Worm (Caenorhabditis elegans) whole organism, late embryonic: ENCODE measurements around the gene cysl-4.

Source experiments
- C08G9.2 ChIP-seq: sonication (generic microtip); optimal IDR thresholded peaks from 2 replicates; lab custom pipeline; 2016; ENCODE audit warnings: mild to moderate bottlenecking, missing genetic modification characterization, moderate library complexity, missing compliant biosample characterization
- K02D7.2 ChIP-seq: sonication (generic microtip); optimal IDR thresholded peaks from 2 replicates; lab custom pipeline; 2017; ENCODE audit warnings: mild to moderate bottlenecking, missing genetic modification characterization, missing compliant biosample characterization
- K09A11.1 ChIP-seq: sonication (generic microtip); optimal IDR thresholded peaks from 2 replicates; lab custom pipeline; 2017; ENCODE audit warnings: antibody characterized with exemption, mild to moderate bottlenecking, missing genetic modification characterization, missing compliant biosample characterization; ENCODE audit not compliant: insufficient read depth
- T23F11.4 ChIP-seq: fragments of 200-800 bp; sonication (Bioruptor generic); optimal IDR thresholded peaks from 2 replicates; lab custom pipeline; 2018; ENCODE audit warnings: mild to moderate bottlenecking, missing genetic modification characterization, missing compliant biosample characterization
- ama-1 ChIP-seq: fragments of 150-350 bp; optimal IDR thresholded peaks from 2 replicates; lab custom pipeline; 2014
- ceh-19 ChIP-seq: fragments of 200-800 bp; sonication (Bioruptor generic); optimal IDR thresholded peaks from 2 replicates; lab custom pipeline; 2018; ENCODE audit warnings: mild to moderate bottlenecking, missing genetic modification characterization, missing compliant biosample characterization
- ceh-22 ChIP-seq: sonication (generic microtip); optimal IDR thresholded peaks from 2 replicates; lab custom pipeline; 2017; ENCODE audit warnings: missing biosample characterization, missing genetic modification characterization
- ceh-24 ChIP-seq: sonication (generic microtip); optimal IDR thresholded peaks from 2 replicates; lab custom pipeline; 2016; ENCODE audit warnings: mild to moderate bottlenecking, missing genetic modification characterization, missing compliant biosample characterization
- ceh-31 ChIP-seq: sonication (generic microtip); optimal IDR thresholded peaks from 2 replicates; lab custom pipeline; 2016; ENCODE audit warnings: missing genetic modification characterization, missing compliant biosample characterization
- ceh-34 ChIP-seq: sonication (generic microtip); optimal IDR thresholded peaks from 2 replicates; lab custom pipeline; 2016; ENCODE audit warnings: mild to moderate bottlenecking, missing genetic modification characterization, missing compliant biosample characterization
- ceh-45 ChIP-seq: fragments of 200-800 bp; sonication (Bioruptor generic); IDR thresholded peaks from 2 replicates; pipeline ENCODE4 v1.3.6; 2022; ENCODE audit warnings: missing genetic modification reagents, missing genetic modification characterization, missing compliant biosample characterization
- ceh-48 ChIP-seq: sonication (generic microtip); optimal IDR thresholded peaks from 2 replicates; lab custom pipeline; 2016; ENCODE audit warnings: missing genetic modification characterization, inconsistent platforms, missing compliant biosample characterization
- dve-1 ChIP-seq: sonication (generic microtip); optimal IDR thresholded peaks from 2 replicates; lab custom pipeline; 2017; ENCODE audit warnings: antibody characterized with exemption, mild to moderate bottlenecking, missing genetic modification characterization, missing compliant biosample characterization
- ets-4 ChIP-seq: sonication (generic microtip); optimal IDR thresholded peaks from 2 replicates; lab custom pipeline; 2016; ENCODE audit warnings: missing genetic modification characterization, missing compliant biosample characterization
- fkh-6 ChIP-seq: sonication (generic microtip); optimal IDR thresholded peaks from 2 replicates; lab custom pipeline; 2016; ENCODE audit warnings: missing genetic modification characterization, missing compliant biosample characterization
- gmeb-2 ChIP-seq: sonication (generic microtip); optimal IDR thresholded peaks from 2 replicates; lab custom pipeline; 2016; ENCODE audit warnings: missing genetic modification characterization, inconsistent platforms, missing compliant biosample characterization
- hlh-13 ChIP-seq: fragments of 200-800 bp; sonication (Bioruptor generic); optimal IDR thresholded peaks from 2 replicates; lab custom pipeline; 2018; ENCODE audit warnings: mild to moderate bottlenecking, missing genetic modification characterization, missing compliant biosample characterization
- hlh-30 ChIP-seq: sonication (generic microtip); optimal IDR thresholded peaks from 2 replicates; lab custom pipeline; 2017; ENCODE audit warnings: antibody characterized with exemption, missing genetic modification characterization, missing compliant biosample characterization; ENCODE audit not compliant: insufficient read depth
- hlh-6 ChIP-seq: sonication (generic microtip); optimal IDR thresholded peaks from 2 replicates; lab custom pipeline; 2016; ENCODE audit warnings: missing genotype, missing genetic modification characterization, missing compliant biosample characterization
- hlh-8 ChIP-seq: sonication (generic microtip); optimal IDR thresholded peaks from 2 replicates; lab custom pipeline; 2016; ENCODE audit warnings: missing genotype, missing genetic modification characterization, missing compliant biosample characterization
- lim-6 ChIP-seq: sonication (generic microtip); optimal IDR thresholded peaks from 2 replicates; lab custom pipeline; 2016; ENCODE audit warnings: missing genetic modification characterization, missing compliant biosample characterization
- lin-11 ChIP-seq: fragments of 200-800 bp; sonication (Bioruptor generic); optimal IDR thresholded peaks from 2 replicates; lab custom pipeline; 2018; ENCODE audit warnings: mild to moderate bottlenecking, missing genetic modification characterization, missing compliant biosample characterization
- madf-2 ChIP-seq: sonication (generic microtip); optimal IDR thresholded peaks from 2 replicates; lab custom pipeline; 2017; ENCODE audit warnings: missing genetic modification characterization, missing compliant biosample characterization
- nfya-1 ChIP-seq: sonication (generic microtip); optimal IDR thresholded peaks from 2 replicates; lab custom pipeline; 2017; ENCODE audit warnings: missing genetic modification characterization, mild to moderate bottlenecking, missing compliant biosample characterization, antibody characterized with exemption, moderate library complexity
- odd-2 ChIP-seq: sonication (generic microtip); optimal IDR thresholded peaks from 2 replicates; lab custom pipeline; 2017; ENCODE audit warnings: antibody characterized with exemption, mild to moderate bottlenecking, missing genetic modification characterization, missing compliant biosample characterization
- pax-1 ChIP-seq: fragments of 150-350 bp; optimal IDR thresholded peaks from 2 replicates; lab custom pipeline; 2014; ENCODE audit warnings: missing biosample characterization, missing genetic modification characterization
- pha-2 ChIP-seq: sonication (generic microtip); optimal IDR thresholded peaks from 2 replicates; lab custom pipeline; 2017; ENCODE audit warnings: mild to moderate bottlenecking, missing genetic modification characterization, missing compliant biosample characterization
- pqm-1 ChIP-seq: sonication (generic microtip); optimal IDR thresholded peaks from 2 replicates; lab custom pipeline; 2016; ENCODE audit warnings: missing genetic modification characterization, missing compliant biosample characterization
- sdc-2 ChIP-seq: sonication (generic microtip); optimal IDR thresholded peaks from 2 replicates; lab custom pipeline; 2016; ENCODE audit warnings: missing genotype, missing genetic modification characterization, missing compliant biosample characterization
- sox-2 ChIP-seq: fragments of 200-800 bp; sonication (Bioruptor generic); IDR thresholded peaks from 2 replicates; pipeline ENCODE4 v1.3.6; 2022; ENCODE audit warnings: missing genetic modification reagents, missing genetic modification characterization, missing compliant biosample characterization
- ttx-3 ChIP-seq: sonication (generic microtip); optimal IDR thresholded peaks from 2 replicates; lab custom pipeline; 2016; ENCODE audit warnings: missing genetic modification reagents, missing genetic modification characterization, missing compliant biosample characterization
- unc-3 ChIP-seq, 2 experiments: fragments of 200-800 bp in 1 of 2; sonication (Bioruptor generic) in 1 of 2; sonication (generic microtip) in 1 of 2; conservative IDR thresholded peaks in 1 of 2; optimal IDR thresholded peaks in 1 of 2; 2 replicates each; pipeline versions ENCODE4 v1.3.6 to Lab custom; 2016 to 2022; ENCODE audit warnings: missing compliant biosample characterization in 2 of 2, missing genetic modification characterization in 2 of 2, missing genetic modification reagents in 1 of 2
- unc-86 ChIP-seq: sonication (generic microtip); optimal IDR thresholded peaks from 2 replicates; lab custom pipeline; 2016; ENCODE audit warnings: missing genetic modification characterization, missing compliant biosample characterization

Gene cysl-4

ce11 chrV:2004229-2004628 is 530 bp upstream of the cysl-4 start, which contains the start of gene clec-206:
Gene clec-206, minus strand, starts transcription at chrV:2004329.
- TF ChIP-seq unc-3 (GFP tag; conservative IDR thresholded peaks at IDR 0.05; lab: Robert Waterston, UW) (no peak), unc-3 (tag; optimal IDR thresholded peaks at IDR 0.05; lab: Kevin White, UChicago) (no peak), K02D7.2 (tag; lab: Kevin White, UChicago) (no peak), lim-6 (tag; lab: Kevin White, UChicago) (no peak), hlh-13 (GFP tag; lab: Kevin White, UChicago) (no peak), pha-2 (tag; lab: Kevin White, UChicago) (no peak), hlh-6 (tag; lab: Kevin White, UChicago) (no peak)

- TF ChIP-seq ceh-31 (tag; lab: Kevin White, UChicago) = no peak
- no peak for TF ChIP-seq ets-4
- no peak for TF ChIP-seq K09A11.1 (tag; lab: Kevin White, UChicago)
- TF ChIP-seq ceh-19 = no peak
- no peak for TF ChIP-seq T23F11.4 (GFP tag; lab: Kevin White, UChicago)
These were observed 3.7 kb downstream of the cysl-4 start for ce11 chrV:2008412-2008811.

- no peak for TF ChIP-seq ceh-22 (tag; lab: Kevin White, UChicago)
- TF ChIP-seq pqm-1 = no peak
- TF ChIP-seq ttx-3 (tag; lab: Kevin White, UChicago) = no peak
- TF ChIP-seq unc-3 (GFP tag; conservative IDR thresholded peaks at IDR 0.05; lab: Robert Waterston, UW) = no peak
- no peak for TF ChIP-seq unc-3 (tag; optimal IDR thresholded peaks at IDR 0.05; lab: Kevin White, UChicago)
- no peak for TF ChIP-seq ceh-48
- TF ChIP-seq lin-11 (tag; lab: Kevin White, UChicago) = no peak
- no peak for TF ChIP-seq nfya-1 (tag; lab: Kevin White, UChicago)
- no peak for TF ChIP-seq ama-1
- no peak for TF ChIP-seq ceh-45
These were observed 7.0 kb downstream of the cysl-4 start, which contains the start of gene F59A7.7 for ce11 chrV:2011777-2012176. Gene F59A7.7, plus strand, starts transcription at chrV:2012077.

- TF ChIP-seq sox-2 (GFP tag; lab: Robert Waterston, UW) (no peak), gmeb-2 (tag; lab: Kevin White, UChicago) (no peak), ama-1 (no peak), ceh-31 (tag; lab: Kevin White, UChicago) (no peak), hlh-30 (tag; lab: Kevin White, UChicago) (no peak), ceh-34 (tag; lab: Kevin White, UChicago) (no peak), unc-86 (no peak), pax-1 (no peak), C08G9.2 (tag; lab: Kevin White, UChicago) (no peak), unc-3 (GFP tag; conservative IDR thresholded peaks at IDR 0.05; lab: Robert Waterston, UW) (no peak), unc-3 (tag; optimal IDR thresholded peaks at IDR 0.05; lab: Kevin White, UChicago) (no peak), ceh-45 (no peak), odd-2 (tag; lab: Kevin White, UChicago) (no peak), fkh-6 (tag; lab: Kevin White, UChicago) (no peak), ceh-24 (tag; lab: Kevin White, UChicago) (no peak), pqm-1 (no peak), madf-2 (tag; lab: Kevin White, UChicago) (no peak), sdc-2 (tag; lab: Kevin White, UChicago) (no peak), hlh-8 (tag; lab: Kevin White, UChicago) (no peak)
These were observed 9.1 kb downstream of the cysl-4 start, which contains the start of gene F59A7.11 for ce11 chrV:2013824-2014223. Gene F59A7.11, minus strand, starts transcription at chrV:2013924.

- TF ChIP-seq ets-4 (no peak), ceh-22 (tag; lab: Kevin White, UChicago) (no peak), dve-1 (no peak)
- TF ChIP-seq, all 69 proteins: peak for 0
These were observed 11.7 kb downstream of the cysl-4 start, which contains the start of gene F59A7.2 for ce11 chrV:2016428-2016827. Gene F59A7.2, minus strand, starts transcription at chrV:2016528.
